Worm (Caenorhabditis elegans) whole organism, young adult: ENCODE measurements around the gene ddo-2.

Source experiments
- B0261.1 ChIP-seq: sonication (generic microtip); optimal IDR thresholded peaks from 2 replicates; lab custom pipeline; 2016; ENCODE audit warnings: mild to moderate bottlenecking, missing genetic modification characterization, moderate library complexity, missing compliant biosample characterization
- B0336.3 ChIP-seq: fragments of 200-800 bp; sonication (Bioruptor generic); IDR thresholded peaks from 2 replicates; pipeline ENCODE4 v1.3.6; 2022; ENCODE audit warnings: missing genetic modification characterization, missing compliant biosample characterization
- C06A6.2 ChIP-seq: fragments of 200-800 bp; sonication (Bioruptor generic); conservative IDR thresholded peaks from 2 replicates; pipeline ENCODE4 v1.3.6; 2022; ENCODE audit warnings: missing genetic modification characterization, missing compliant biosample characterization
- F37B4.10 ChIP-seq: fragments of 200-800 bp; sonication (Bioruptor generic); IDR thresholded peaks from 2 replicates; pipeline ENCODE4 v1.3.6; 2022; ENCODE audit warnings: missing genetic modification characterization, missing compliant biosample characterization
- F49E8.2 ChIP-seq: sonication (generic microtip); optimal IDR thresholded peaks from 3 replicates; lab custom pipeline; 2017; ENCODE audit warnings: missing genetic modification characterization, mild to moderate bottlenecking, missing compliant biosample characterization, antibody characterized with exemption, moderate library complexity; ENCODE audit not compliant: insufficient read depth
- K12H6.12 ChIP-seq: fragments of 200-800 bp; sonication (Bioruptor generic); optimal IDR thresholded peaks from 2 replicates; lab custom pipeline; 2018; ENCODE audit warnings: mild to moderate bottlenecking, missing genetic modification characterization, missing compliant biosample characterization
- T26A5.8 ChIP-seq: sonication (generic microtip); optimal IDR thresholded peaks from 2 replicates; lab custom pipeline; 2016; ENCODE audit warnings: missing genetic modification characterization, missing compliant biosample characterization
- Y53G8AR.9 ChIP-seq: fragments of 200-800 bp; sonication (Bioruptor generic); conservative IDR thresholded peaks from 2 replicates; pipeline ENCODE4 v1.3.6; 2022; ENCODE audit warnings: missing genetic modification reagents, missing genetic modification characterization, missing compliant biosample characterization
- ZK185.1 ChIP-seq: sonication (generic microtip); optimal IDR thresholded peaks from 2 replicates; lab custom pipeline; 2016; ENCODE audit warnings: mild to moderate bottlenecking, missing genetic modification characterization, missing compliant biosample characterization; ENCODE audit not compliant: poor library complexity, severe bottlenecking
- atf-7 ChIP-seq: sonication (generic microtip); optimal IDR thresholded peaks from 2 replicates; lab custom pipeline; 2017; ENCODE audit warnings: mild to moderate bottlenecking, missing genetic modification characterization, missing compliant biosample characterization
- attf-5 ChIP-seq: fragments of 200-800 bp; sonication (Bioruptor generic); optimal IDR thresholded peaks from 2 replicates; lab custom pipeline; 2018; ENCODE audit warnings: mild to moderate bottlenecking, missing genetic modification characterization, missing compliant biosample characterization
- bed-1 ChIP-seq: fragments of 200-800 bp; sonication (Bioruptor generic); IDR thresholded peaks from 2 replicates; pipeline ENCODE4 v1.3.6; 2022; ENCODE audit warnings: missing genetic modification reagents, missing genetic modification characterization, missing compliant biosample characterization
- bed-2 ChIP-seq: fragments of 200-800 bp; sonication (Bioruptor generic); IDR thresholded peaks from 2 replicates; pipeline ENCODE4 v1.3.6; 2022; ENCODE audit warnings: missing genetic modification reagents, missing genetic modification characterization, missing compliant biosample characterization
- cebp-1 ChIP-seq, 2 experiments: fragments of 200-800 bp in 1 of 2; sonication (Bioruptor generic) in 1 of 2; sonication (generic microtip) in 1 of 2; IDR thresholded peaks in 1 of 2; optimal IDR thresholded peaks in 1 of 2; 2 replicates each; pipeline versions ENCODE4 v1.3.6 to Lab custom; 2017 to 2022; ENCODE audit warnings: missing compliant biosample characterization in 2 of 2, missing genetic modification characterization in 2 of 2, mild to moderate bottlenecking in 1 of 2, missing genetic modification reagents in 1 of 2, moderate library complexity in 1 of 2
- ceh-27 ChIP-seq: fragments of 200-800 bp; sonication (Bioruptor generic); optimal IDR thresholded peaks from 2 replicates; lab custom pipeline; 2018; ENCODE audit warnings: mild to moderate bottlenecking, missing genetic modification characterization, moderate library complexity, missing compliant biosample characterization
- ceh-79 ChIP-seq: sonication (generic microtip); optimal IDR thresholded peaks from 2 replicates; lab custom pipeline; 2017; ENCODE audit warnings: mild to moderate bottlenecking, missing genetic modification characterization, missing compliant biosample characterization
- ceh-91 ChIP-seq: fragments of 200-800 bp; sonication (Bioruptor generic); IDR thresholded peaks from 2 replicates; pipeline ENCODE4 v1.3.6; 2022; ENCODE audit warnings: missing genetic modification reagents, missing genetic modification characterization, missing compliant biosample characterization
- chd-7 ChIP-seq: sonication (generic microtip); optimal IDR thresholded peaks from 2 replicates; lab custom pipeline; 2016; ENCODE audit warnings: mild to moderate bottlenecking, missing genetic modification characterization, moderate library complexity, missing compliant biosample characterization
- efl-1 ChIP-seq: fragments of 150-350 bp; optimal IDR thresholded peaks from 2 replicates; lab custom pipeline; 2014; ENCODE audit warnings: missing biosample characterization, missing genetic modification reagents, missing genetic modification characterization
- egl-18 ChIP-seq: fragments of 200-800 bp; sonication (Bioruptor generic); IDR thresholded peaks from 2 replicates; pipeline ENCODE4 v1.3.6; 2022; ENCODE audit warnings: missing genetic modification reagents, missing genetic modification characterization, missing compliant biosample characterization
- egl-44 ChIP-seq: fragments of 200-800 bp; sonication (Bioruptor generic); IDR thresholded peaks from 2 replicates; pipeline ENCODE4 v1.3.6; 2022; ENCODE audit warnings: missing genetic modification reagents, missing genetic modification characterization, missing compliant biosample characterization
- egrh-3 ChIP-seq: fragments of 200-800 bp; sonication (Bioruptor generic); IDR thresholded peaks from 2 replicates; pipeline ENCODE4 v1.3.6; 2022; ENCODE audit warnings: missing genetic modification reagents, missing genetic modification characterization, missing compliant biosample characterization
- ekl-4 ChIP-seq: fragments of 200-800 bp; sonication (Bioruptor generic); IDR thresholded peaks from 2 replicates; pipeline ENCODE4 v1.3.6; 2022; ENCODE audit warnings: missing genetic modification reagents, missing genetic modification characterization, missing compliant biosample characterization
- gei-17 ChIP-seq: fragments of 200-800 bp; sonication (Bioruptor generic); optimal IDR thresholded peaks from 2 replicates; lab custom pipeline; 2018; ENCODE audit warnings: mild to moderate bottlenecking, missing genetic modification characterization, missing compliant biosample characterization
- hlh-26 ChIP-seq: fragments of 200-800 bp; sonication (Bioruptor generic); conservative IDR thresholded peaks from 2 replicates; pipeline ENCODE4 v1.3.6; 2022; ENCODE audit warnings: missing genetic modification reagents, missing genetic modification characterization, missing compliant biosample characterization
- hmg-1.2 ChIP-seq: fragments of 200-800 bp; sonication (Bioruptor generic); IDR thresholded peaks from 2 replicates; pipeline ENCODE4 v1.3.6; 2022; ENCODE audit warnings: missing genetic modification reagents, missing genetic modification characterization, missing compliant biosample characterization
- hmg-20 ChIP-seq: fragments of 200-800 bp; sonication (Bioruptor generic); IDR thresholded peaks from 2 replicates; pipeline ENCODE4 v1.3.6; 2022; ENCODE audit warnings: missing genetic modification reagents, missing genetic modification characterization, missing compliant biosample characterization
- lir-1 ChIP-seq: fragments of 200-800 bp; sonication (Bioruptor generic); conservative IDR thresholded peaks from 2 replicates; pipeline ENCODE4 v1.3.6; 2022; ENCODE audit warnings: missing genetic modification reagents, missing genetic modification characterization, missing compliant biosample characterization
- madf-10 ChIP-seq: sonication (generic microtip); optimal IDR thresholded peaks from 2 replicates; lab custom pipeline; 2016; ENCODE audit warnings: mild to moderate bottlenecking, missing genetic modification characterization, missing compliant biosample characterization
- mxl-1 ChIP-seq: sonication (generic microtip); optimal IDR thresholded peaks from 2 replicates; lab custom pipeline; 2016; ENCODE audit warnings: missing genetic modification characterization, missing compliant biosample characterization
- nfya-2 ChIP-seq: fragments of 200-800 bp; sonication (Bioruptor generic); IDR thresholded peaks from 2 replicates; pipeline ENCODE4 v1.3.6; 2022; ENCODE audit warnings: missing genetic modification reagents, missing genetic modification characterization, missing compliant biosample characterization
- nfyb-1 ChIP-seq: fragments of 200-800 bp; sonication (Bioruptor generic); IDR thresholded peaks from 2 replicates; pipeline ENCODE4 v1.3.6; 2022; ENCODE audit warnings: missing genetic modification reagents, missing genetic modification characterization, missing compliant biosample characterization
- nhr-90 ChIP-seq: sonication (generic microtip); optimal IDR thresholded peaks from 2 replicates; lab custom pipeline; 2016; ENCODE audit warnings: missing genotype, mild to moderate bottlenecking, missing genetic modification characterization, missing compliant biosample characterization
- pbrm-1 ChIP-seq: fragments of 200-800 bp; sonication (Bioruptor generic); IDR thresholded peaks from 2 replicates; pipeline ENCODE4 v1.3.6; 2022; ENCODE audit warnings: missing genetic modification reagents, missing genetic modification characterization, missing compliant biosample characterization
- pha-4 ChIP-seq: fragments of 150-350 bp; sonication (generic microtip); optimal IDR thresholded peaks from 2 replicates; lab custom pipeline; 2014; ENCODE audit warnings: missing biosample characterization, missing genetic modification reagents, missing genetic modification characterization
- rec-8 ChIP-seq, 2 experiments: sonication (generic microtip); optimal IDR thresholded peaks; 2 replicates each; lab custom pipeline; 2016; ENCODE audit warnings: mild to moderate bottlenecking in 2 of 2, missing genetic modification characterization in 2 of 2, missing genetic modification reagents in 2 of 2, missing genotype in 2 of 2, missing biosample characterization in 1 of 2, missing compliant biosample characterization in 1 of 2, moderate library complexity in 1 of 2
- repo-1 ChIP-seq: sonication (generic microtip); optimal IDR thresholded peaks from 2 replicates; lab custom pipeline; 2017; ENCODE audit warnings: mild to moderate bottlenecking, missing genetic modification characterization, missing compliant biosample characterization
- sea-2 ChIP-seq: fragments of 200-800 bp; sonication (Bioruptor generic); IDR thresholded peaks from 2 replicates; pipeline ENCODE4 v1.3.6; 2022; ENCODE audit warnings: missing genetic modification characterization, missing compliant biosample characterization
- tbp1 ChIP-seq: fragments of 200-800 bp; sonication (Bioruptor generic); optimal IDR thresholded peaks from 2 replicates; lab custom pipeline; 2018; ENCODE audit warnings: mild to moderate bottlenecking, missing genetic modification characterization, missing compliant biosample characterization
- tbx-9 ChIP-seq: sonication (generic microtip); optimal IDR thresholded peaks from 2 replicates; lab custom pipeline; 2016; ENCODE audit warnings: borderline replicate concordance, missing genetic modification characterization, inconsistent platforms, missing compliant biosample characterization
- tlf-1 ChIP-seq: fragments of 200-800 bp; sonication (Bioruptor generic); optimal IDR thresholded peaks from 2 replicates; lab custom pipeline; 2018; ENCODE audit warnings: mild to moderate bottlenecking, missing genetic modification characterization, missing compliant biosample characterization
- xnd-1 ChIP-seq: sonication (generic microtip); optimal IDR thresholded peaks from 2 replicates; lab custom pipeline; 2016; ENCODE audit warnings: missing genotype, missing genetic modification reagents, missing genetic modification characterization, missing compliant biosample characterization
- zim-3 ChIP-seq: sonication (generic microtip); optimal IDR thresholded peaks from 2 replicates; lab custom pipeline; 2017; ENCODE audit warnings: mild to moderate bottlenecking, missing genetic modification characterization, moderate library complexity, missing compliant biosample characterization
- ztf-18 ChIP-seq: sonication (generic microtip); optimal IDR thresholded peaks from 2 replicates; lab custom pipeline; 2016; ENCODE audit warnings: missing genotype, mild to moderate bottlenecking, missing genetic modification characterization, missing compliant biosample characterization
- ztf-22 ChIP-seq: fragments of 200-800 bp; sonication (Bioruptor generic); optimal IDR thresholded peaks from 2 replicates; lab custom pipeline; 2018; ENCODE audit warnings: mild to moderate bottlenecking, missing genetic modification characterization, moderate library complexity, missing compliant biosample characterization
- ztf-25 ChIP-seq: fragments of 200-800 bp; sonication (Bioruptor generic); IDR thresholded peaks from 2 replicates; pipeline ENCODE4 v1.3.6; 2022; ENCODE audit warnings: missing genetic modification reagents, missing genetic modification characterization, missing compliant biosample characterization
- ztf-26 ChIP-seq: sonication (generic microtip); optimal IDR thresholded peaks from 2 replicates; lab custom pipeline; 2017; ENCODE audit warnings: missing genetic modification characterization, missing compliant biosample characterization

Gene ddo-2

DNA sequence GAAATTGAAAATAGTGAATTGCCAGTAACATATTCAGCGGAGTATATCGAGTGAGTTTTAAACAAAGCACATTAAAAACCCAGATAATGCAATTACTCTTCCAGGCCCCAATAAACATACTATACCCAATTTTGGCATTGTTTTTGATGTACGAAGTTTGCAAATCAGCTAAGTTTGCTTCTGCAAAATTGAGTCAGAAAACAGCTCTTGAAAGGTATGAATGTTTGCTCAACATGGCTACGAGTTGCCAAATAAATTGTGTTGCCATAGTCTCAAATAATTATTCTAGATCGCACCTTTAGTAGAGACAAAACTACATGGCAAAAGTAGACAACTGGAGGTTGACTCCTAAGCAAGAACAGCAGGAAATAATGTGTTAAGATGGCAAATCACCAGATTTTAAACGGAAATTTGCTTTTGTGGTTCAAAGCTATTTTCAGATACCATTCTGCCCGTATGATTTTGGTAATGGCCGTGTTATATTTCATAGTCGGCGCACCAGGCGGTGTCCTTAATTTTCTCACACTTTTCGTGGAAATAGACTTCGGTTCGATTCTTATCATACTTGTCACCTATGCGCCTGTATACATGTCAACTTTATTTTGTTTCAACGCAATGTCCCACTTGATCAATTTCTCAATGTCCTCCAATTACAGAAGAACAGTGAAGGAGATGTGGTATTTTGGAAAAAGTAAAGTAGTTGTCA is 2.9 kb downstream of the ddo-2 start (continued):
- TF ChIP-seq Y53G8AR.9 (GFP tag; lab: Robert Waterston, UW): peak; percentile 91; the same call in 1 of the 2 replicates
- no peak for TF ChIP-seq hmg-20
- TF ChIP-seq ztf-18 (tag; lab: Kevin White, UChicago): no peak
- peak; percentile 18; the same call in 1 of the 2 replicates for TF ChIP-seq hmg-1.2
- no peak for TF ChIP-seq sea-2 (GFP tag; lab: Robert Waterston, UW)
- peak; percentile 2 for TF ChIP-seq K12H6.12 (tag; lab: Kevin White, UChicago)
- TF ChIP-seq B0336.3 (GFP tag; lab: Robert Waterston, UW): peak; percentile 67
- TF ChIP-seq hlh-26 (GFP tag; lab: Robert Waterston, UW): no peak
- peak; percentile 53 for TF ChIP-seq tlf-1
- TF ChIP-seq nfya-2 (GFP tag; lab: Robert Waterston, UW): 0 out of 2 replicates have a peak, but pooled peaks have one; percentile 38
- peak; percentile 44; the same call in 1 of the 2 replicates for TF ChIP-seq egl-44 (GFP tag; lab: Robert Waterston, UW)
- peak; percentile 38 for TF ChIP-seq tbp1 (GFP tag; lab: Kevin White, UChicago)
- no peak for TF ChIP-seq bed-2 (GFP tag; lab: Robert Waterston, UW)
- TF ChIP-seq repo-1 (tag; lab: Kevin White, UChicago): peak; percentile 78
- TF ChIP-seq T26A5.8 (tag; lab: Kevin White, UChicago): no peak
- TF ChIP-seq gei-17: no peak
- peak; percentile 64; the same call in 1 of the 2 replicates for TF ChIP-seq pbrm-1 (GFP tag; lab: Robert Waterston, UW)
- TF ChIP-seq ztf-22 (GFP tag; lab: Kevin White, UChicago): peak; percentile 63
- no peak for TF ChIP-seq lir-1
- peak; percentile 83 for TF ChIP-seq pha-4 (tag; lab: Kevin White, UChicago)
- TF ChIP-seq chd-7: peak; percentile 82
- TF ChIP-seq attf-5 (GFP tag; lab: Kevin White, UChicago): peak; percentile 50
- no peak for TF ChIP-seq egl-18 (GFP tag; lab: Robert Waterston, UW)
- peak; percentile 40 for TF ChIP-seq ztf-26
- TF ChIP-seq rec-8 (tag; optimal IDR thresholded peaks at IDR 0.05; lab: Kevin White, UChicago): no peak
- no peak for TF ChIP-seq F49E8.2 (tag; lab: Kevin White, UChicago)
- peak; percentile 21 for TF ChIP-seq ceh-79
- TF ChIP-seq B0261.1 (tag; lab: Kevin White, UChicago): no peak
- TF ChIP-seq mxl-1 (tag; lab: Kevin White, UChicago): peak; percentile 4
- peak; percentile 17 for TF ChIP-seq ZK185.1 (tag; lab: Kevin White, UChicago)
- peak; percentile 65 for TF ChIP-seq zim-3 (tag; lab: Kevin White, UChicago)
- TF ChIP-seq ceh-27 (GFP tag; lab: Kevin White, UChicago): peak; percentile 9
- no peak for TF ChIP-seq egrh-3 (GFP tag; lab: Robert Waterston, UW)
- no peak for TF ChIP-seq F37B4.10 (GFP tag; lab: Robert Waterston, UW)
- TF ChIP-seq nhr-90: peak; percentile 66
- TF ChIP-seq tbx-9 (tag; lab: Kevin White, UChicago): peak; percentile 81
- TF ChIP-seq C06A6.2 (GFP tag; lab: Robert Waterston, UW): peak; percentile 59
- TF ChIP-seq atf-7: peak; percentile 39
- no peak for TF ChIP-seq xnd-1 (tag; lab: Kevin White, UChicago)
- TF ChIP-seq efl-1 (GFP tag; lab: Kevin White, UChicago): no peak
- no peak for TF ChIP-seq ceh-91 (GFP tag; lab: Robert Waterston, UW)
- 0 out of 2 replicates have a peak, but pooled peaks have one; percentile 8 for TF ChIP-seq ekl-4 (GFP tag; lab: Robert Waterston, UW)
- TF ChIP-seq nfyb-1 (GFP tag; lab: Robert Waterston, UW): peak; percentile 79
- TF ChIP-seq cebp-1 (GFP tag; IDR thresholded peaks at IDR 0.05; lab: Robert Waterston, UW): no peak; the same call in 1 of the 2 replicates
- peak; percentile 70 for TF ChIP-seq cebp-1 (tag; optimal IDR thresholded peaks at IDR 0.05; lab: Kevin White, UChicago)
- TF ChIP-seq bed-1: no peak
- peak; percentile 82 for TF ChIP-seq madf-10 (tag; lab: Kevin White, UChicago)
- TF ChIP-seq ztf-25: no peak
